Fruit fly (Drosophila melanogaster) whole organism, embryonic: ENCODE results near the gene Spn100A.

Experiments used
- Blimp-1 ChIP-seq: fragments of 200-800 bp; sonication (Bioruptor generic); optimal IDR thresholded peaks from 3 replicates; lab custom pipeline; 2018; ENCODE audit warnings: missing biosample characterization, missing genetic modification characterization, mild to moderate bottlenecking, moderate library complexity, missing genetic modification reagents
- CG10267 ChIP-seq: fragments of 200-800 bp; sonication (Bioruptor generic); optimal IDR thresholded peaks from 2 replicates; lab custom pipeline; 2018; ENCODE audit warnings: missing biosample characterization, mild to moderate bottlenecking, missing genetic modification characterization, moderate library complexity
- CG10654 ChIP-seq: fragments of 200-800 bp; sonication (Bioruptor generic); optimal IDR thresholded peaks from 2 replicates; lab custom pipeline; 2016; ENCODE audit warnings: missing biosample characterization, missing genetic modification characterization
- CG11504 ChIP-seq: fragments of 200-800 bp; sonication (Bioruptor generic); optimal IDR thresholded peaks from 3 replicates; lab custom pipeline; 2019; ENCODE audit warnings: missing biosample characterization, mild to moderate bottlenecking, missing genetic modification characterization, moderate library complexity
- CG13424 ChIP-seq: fragments of 200-800 bp; sonication (Bioruptor generic); optimal IDR thresholded peaks from 2 replicates; lab custom pipeline; 2019; ENCODE audit warnings: missing biosample characterization, mild to moderate bottlenecking, missing genetic modification characterization, moderate library complexity
- CG14710 ChIP-seq: fragments of 200-800 bp; sonication (Bioruptor generic); optimal IDR thresholded peaks from 3 replicates; lab custom pipeline; 2019; ENCODE audit warnings: missing biosample characterization, mild to moderate bottlenecking, missing genetic modification characterization, moderate library complexity
- CG15601 ChIP-seq: fragments of 200-800 bp; sonication (Bioruptor generic); optimal IDR thresholded peaks from 3 replicates; lab custom pipeline; 2019; ENCODE audit warnings: missing biosample characterization, mild to moderate bottlenecking, missing genetic modification characterization, moderate library complexity
- CG15696 ChIP-seq: fragments of 200-800 bp; sonication (Bioruptor generic); optimal IDR thresholded peaks from 2 replicates; lab custom pipeline; 2019; ENCODE audit warnings: missing biosample characterization, mild to moderate bottlenecking, missing genetic modification characterization, moderate library complexity
- CG17361 ChIP-seq: fragments of 200-800 bp; sonication (Bioruptor generic); IDR thresholded peaks from 3 replicates; pipeline ENCODE4 v1.3.6; 2022; ENCODE audit warnings: missing biosample characterization, missing genetic modification characterization
- CG18476 ChIP-seq: fragments of 200-800 bp; sonication (Bioruptor generic); optimal IDR thresholded peaks from 2 replicates; lab custom pipeline; 2016; ENCODE audit warnings: missing biosample characterization, mild to moderate bottlenecking, missing genetic modification characterization
- CG2712 ChIP-seq: fragments of 200-800 bp; optimal IDR thresholded peaks from 3 replicates; lab custom pipeline; 2019; ENCODE audit warnings: missing biosample characterization, mild to moderate bottlenecking, missing genetic modification characterization, moderate library complexity
- CG31365 ChIP-seq: fragments of 200-800 bp; sonication (Bioruptor generic); optimal IDR thresholded peaks from 2 replicates; lab custom pipeline; 2018; ENCODE audit warnings: missing biosample characterization, mild to moderate bottlenecking, missing genetic modification characterization
- CG33557 ChIP-seq: fragments of 200-800 bp; sonication (Bioruptor generic); optimal IDR thresholded peaks from 2 replicates; lab custom pipeline; 2019; ENCODE audit warnings: missing biosample characterization, mild to moderate bottlenecking, missing genetic modification characterization, moderate library complexity
- CG34422 ChIP-seq: fragments of 200-800 bp; sonication (Bioruptor generic); IDR thresholded peaks from 3 replicates; pipeline ENCODE4 v1.3.6; 2022; ENCODE audit warnings: missing biosample characterization, missing genetic modification characterization
- CG4424 ChIP-seq: fragments of 200-800 bp; sonication (Bioruptor generic); optimal IDR thresholded peaks from 3 replicates; lab custom pipeline; 2016; ENCODE audit warnings: missing biosample characterization, missing genetic modification characterization
- CG7839 ChIP-seq: fragments of 200-800 bp; sonication (Bioruptor generic); optimal IDR thresholded peaks from 3 replicates; lab custom pipeline; 2018; ENCODE audit warnings: missing biosample characterization, mild to moderate bottlenecking, missing genetic modification characterization, moderate library complexity
- CG8924 ChIP-seq: fragments of 200-800 bp; optimal IDR thresholded peaks from 3 replicates; lab custom pipeline; 2019; ENCODE audit warnings: missing biosample characterization, mild to moderate bottlenecking, missing genetic modification characterization, moderate library complexity
- CG9727 ChIP-seq: fragments of 200-800 bp; sonication (Bioruptor generic); optimal IDR thresholded peaks from 3 replicates; lab custom pipeline; 2017; ENCODE audit warnings: missing biosample characterization, mild to moderate bottlenecking, missing genetic modification characterization
- CoRest ChIP-seq: fragments of 200-800 bp; sonication (Bioruptor generic); optimal IDR thresholded peaks from 3 replicates; lab custom pipeline; 2018; ENCODE audit warnings: missing biosample characterization, mild to moderate bottlenecking, missing genetic modification characterization, moderate library complexity
- D19A ChIP-seq: fragments of 200-800 bp; optimal IDR thresholded peaks from 3 replicates; lab custom pipeline; 2019; ENCODE audit warnings: missing biosample characterization, mild to moderate bottlenecking, missing genetic modification characterization, moderate library complexity
- D19B ChIP-seq: fragments of 200-800 bp; sonication (Bioruptor generic); optimal IDR thresholded peaks from 2 replicates; lab custom pipeline; 2017; ENCODE audit warnings: missing biosample characterization, mild to moderate bottlenecking, missing genetic modification characterization
- HLH54F ChIP-seq: fragments of 200-800 bp; sonication (Bioruptor generic); optimal IDR thresholded peaks from 3 replicates; lab custom pipeline; 2016; ENCODE audit warnings: missing biosample characterization, missing genetic modification characterization
- Hr51 ChIP-seq, 2 experiments: fragments of 200-800 bp; sonication (Bioruptor generic); optimal IDR thresholded peaks; 2 replicates in 1 of 2; 3 replicates in 1 of 2; lab custom pipeline; 2016 to 2018; ENCODE audit warnings: missing biosample characterization in 2 of 2, missing genetic modification characterization in 2 of 2, mild to moderate bottlenecking in 1 of 2, moderate library complexity in 1 of 2
- Med ChIP-seq: fragments of 200-800 bp; sonication (Bioruptor generic); peaks from one replicate; lab custom pipeline; 2016; ENCODE audit warnings: missing biosample characterization, missing genetic modification characterization, mild to moderate bottlenecking, inconsistent platforms, moderate library complexity
- Oli ChIP-seq: fragments of 200-800 bp; sonication (Bioruptor generic); optimal IDR thresholded peaks from 2 replicates; lab custom pipeline; 2018; ENCODE audit warnings: missing biosample characterization, mild to moderate bottlenecking, missing genetic modification characterization, moderate library complexity
- Sox100B ChIP-seq: fragments of 200-800 bp; sonication (Bioruptor generic); optimal IDR thresholded peaks from 3 replicates; lab custom pipeline; 2018; ENCODE audit warnings: missing biosample characterization, mild to moderate bottlenecking, missing genetic modification characterization
- Sry-δ ChIP-seq: fragments of 200-800 bp; sonication (Bioruptor generic); optimal IDR thresholded peaks from 2 replicates; lab custom pipeline; 2016; ENCODE audit warnings: missing biosample characterization, missing genetic modification characterization
- Xrp1 ChIP-seq: fragments of 200-800 bp; sonication (Bioruptor generic); IDR thresholded peaks from 2 replicates; pipeline ENCODE4 v1.3.6; 2022; ENCODE audit warnings: missing biosample characterization, missing genetic modification characterization
- az2 ChIP-seq: fragments of 200-800 bp; sonication (Bioruptor generic); optimal IDR thresholded peaks from 3 replicates; lab custom pipeline; 2016; ENCODE audit warnings: missing biosample characterization, missing genetic modification characterization
- bbx ChIP-seq: fragments of 200-800 bp; sonication (Bioruptor generic); IDR thresholded peaks from 2 replicates; pipeline ENCODE4 v1.3.6; 2022; ENCODE audit warnings: missing biosample characterization, missing genetic modification characterization; ENCODE audit not compliant: partially characterized antibody
- bsh ChIP-seq, 2 experiments: fragments of 200-800 bp; sonication (Bioruptor generic); optimal IDR thresholded peaks; 2 replicates each; lab custom pipeline; 2017 to 2018; ENCODE audit warnings: mild to moderate bottlenecking in 2 of 2, missing biosample characterization in 2 of 2, missing genetic modification characterization in 2 of 2, moderate library complexity in 1 of 2
- chn ChIP-seq: fragments of 200-800 bp; sonication (Bioruptor generic); optimal IDR thresholded peaks from 2 replicates; lab custom pipeline; 2016; ENCODE audit warnings: missing biosample characterization, missing genetic modification characterization
- dmrt11E ChIP-seq: fragments of 200-800 bp; sonication (Bioruptor generic); optimal IDR thresholded peaks from 3 replicates; lab custom pipeline; 2018; ENCODE audit warnings: missing biosample characterization, mild to moderate bottlenecking, missing genetic modification characterization, moderate library complexity
- dmrt99B ChIP-seq: fragments of 200-800 bp; sonication (Bioruptor generic); optimal IDR thresholded peaks from 2 replicates; lab custom pipeline; 2018; ENCODE audit warnings: missing biosample characterization, mild to moderate bottlenecking, missing genetic modification characterization, moderate library complexity
- fd96Cb ChIP-seq: fragments of 200-800 bp; sonication (Bioruptor generic); optimal IDR thresholded peaks from 2 replicates; lab custom pipeline; 2018; ENCODE audit warnings: missing biosample characterization, mild to moderate bottlenecking, missing genetic modification characterization, moderate library complexity
- gcm ChIP-seq: fragments of 200-800 bp; sonication (Bioruptor generic); optimal IDR thresholded peaks from 2 replicates; lab custom pipeline; 2019; ENCODE audit warnings: missing biosample characterization, mild to moderate bottlenecking, missing genetic modification characterization, moderate library complexity
- grau ChIP-seq: fragments of 200-800 bp; optimal IDR thresholded peaks from 3 replicates; lab custom pipeline; 2019; ENCODE audit warnings: missing biosample characterization, mild to moderate bottlenecking, missing genetic modification characterization, moderate library complexity
- hkb ChIP-seq, 2 experiments: fragments of 200-800 bp in 1 of 2; fragments of >200 bp in 1 of 2; sonication (Bioruptor generic) in 1 of 2; IDR thresholded peaks in 1 of 2; optimal IDR thresholded peaks in 1 of 2; 2 replicates each; pipeline versions ENCODE4 v1.3.6 to Lab custom; 2017 to 2022; ENCODE audit warnings: missing biosample characterization in 1 of 2, missing genetic modification characterization in 1 of 2
- ken ChIP-seq: fragments of 200-800 bp; sonication (Bioruptor generic); IDR thresholded peaks from 3 replicates; pipeline ENCODE4 v1.3.6; 2022; ENCODE audit warnings: missing biosample characterization, missing genetic modification characterization
- lab ChIP-seq: fragments of 200-800 bp; sonication (Bioruptor generic); optimal IDR thresholded peaks from 3 replicates; lab custom pipeline; 2017; ENCODE audit warnings: missing biosample characterization, missing genetic modification characterization, mild to moderate bottlenecking, moderate library complexity, missing genetic modification reagents
- lola ChIP-seq, 3 experiments: fragments of >200 bp in 2 of 3; fragments of 200-800 bp in 1 of 3; sonication (Bioruptor generic) in 1 of 3; optimal IDR thresholded peaks; 2 replicates each; lab custom pipeline; 2017 to 2019; ENCODE audit warnings: missing biosample characterization in 3 of 3, missing genetic modification characterization in 3 of 3, mild to moderate bottlenecking in 1 of 3, moderate library complexity in 1 of 3
- nerfin-1 ChIP-seq: fragments of 200-800 bp; sonication (Bioruptor generic); optimal IDR thresholded peaks from 3 replicates; lab custom pipeline; 2019; ENCODE audit warnings: missing biosample characterization, mild to moderate bottlenecking, missing genetic modification characterization, moderate library complexity
- pita ChIP-seq: fragments of 200-800 bp; sonication (Bioruptor generic); optimal IDR thresholded peaks from 2 replicates; lab custom pipeline; 2017; ENCODE audit warnings: missing biosample characterization, mild to moderate bottlenecking, missing genetic modification characterization
- row ChIP-seq: fragments of 200-800 bp; sonication (Bioruptor generic); IDR thresholded peaks from 3 replicates; pipeline ENCODE4 v1.3.6; 2022; ENCODE audit warnings: missing biosample characterization, missing genetic modification characterization
- scrt ChIP-seq: fragments of 200-800 bp; sonication (Bioruptor generic); optimal IDR thresholded peaks from 2 replicates; lab custom pipeline; 2018; ENCODE audit warnings: missing biosample characterization, mild to moderate bottlenecking, missing genetic modification characterization, moderate library complexity
- trem ChIP-seq: fragments of 200-800 bp; optimal IDR thresholded peaks from 3 replicates; lab custom pipeline; 2019; ENCODE audit warnings: missing biosample characterization, mild to moderate bottlenecking, missing genetic modification characterization, moderate library complexity
- yki ChIP-seq: fragments of >200 bp; optimal IDR thresholded peaks from 3 replicates; lab custom pipeline; 2018
- zf30C ChIP-seq: fragments of 200-800 bp; sonication (Bioruptor generic); optimal IDR thresholded peaks from 3 replicates; lab custom pipeline; 2018; ENCODE audit warnings: missing biosample characterization, mild to moderate bottlenecking, missing genetic modification characterization

The Spn100A gene

dm6 chr3R:30733081-30733480 lies 42.6 kb downstream of the Spn100A start (continued):
- TF ChIP-seq CG4424 (GFP tag; lab: Kevin White, UChicago) = peak; percentile 6
- TF ChIP-seq D19B (GFP tag; lab: Kevin White, UChicago) = no peak
- TF ChIP-seq Blimp-1 (GFP tag; lab: Kevin White, UChicago) = peak; percentile 61
- peak; percentile 2 for TF ChIP-seq CG10654
- no peak for TF ChIP-seq yki (lab: Kevin White, UChicago)
- TF ChIP-seq az2 (GFP tag; lab: Kevin White, UChicago) = peak; percentile 8
- TF ChIP-seq CG15601 (tag; lab: Kevin White, UChicago) = peak; percentile 22
- TF ChIP-seq CG13424 = peak; percentile 14
- peak; percentile 18 for TF ChIP-seq CG33557 (GFP tag; lab: Kevin White, UChicago)
- TF ChIP-seq CG18476 (GFP tag; lab: Kevin White, UChicago) = no peak
- no peak for TF ChIP-seq chn (GFP tag; lab: Kevin White, UChicago)
- peak; percentile 26 for TF ChIP-seq dmrt99B (tag; lab: Kevin White, UChicago)
- no peak for TF ChIP-seq CG31365
- TF ChIP-seq Oli = peak; percentile 19
- TF ChIP-seq Hr51 (GFP tag; optimal IDR thresholded peaks at IDR 0.05; lab: Kevin White, UChicago) = peak in 1 of 2 experiments; percentile 25
- TF ChIP-seq hkb (optimal IDR thresholded peaks at IDR 0.05; lab: Kevin White, UChicago) = no peak
- no peak for TF ChIP-seq hkb (GFP tag; IDR thresholded peaks at IDR 0.05; lab: Robert Waterston, UW)
- no peak for TF ChIP-seq ken (GFP tag; lab: Robert Waterston, UW)
- TF ChIP-seq CG15696 = peak; percentile 30
- peak; percentile 65 for TF ChIP-seq nerfin-1 (tag; lab: Kevin White, UChicago)
- TF ChIP-seq CG17361 (GFP tag; lab: Robert Waterston, UW) = peak; percentile 50; the same call in 2 of the 3 replicates
- TF ChIP-seq gcm (GFP tag; lab: Kevin White, UChicago) = peak; percentile 64
- no peak for TF ChIP-seq bbx (GFP tag; lab: Robert Waterston, UW)
- no peak for TF ChIP-seq scrt (GFP tag; lab: Kevin White, UChicago)
- TF ChIP-seq CG11504 (tag; lab: Kevin White, UChicago) = peak; percentile 56
- TF ChIP-seq CG7839 (tag; lab: Kevin White, UChicago) = peak; percentile 21
- peak; percentile 36 for TF ChIP-seq CG8924 (tag; lab: Kevin White, UChicago)
- peak; percentile 72 for TF ChIP-seq dmrt11E
- TF ChIP-seq pita (GFP tag; lab: Kevin White, UChicago) = no peak
- peak; percentile 22 for TF ChIP-seq CG9727 (GFP tag; lab: Kevin White, UChicago)
- peak; percentile 56 for TF ChIP-seq CG14710 (tag; lab: Kevin White, UChicago)
- no peak for TF ChIP-seq CG34422
- no peak for TF ChIP-seq HLH54F (GFP tag; lab: Kevin White, UChicago)
- peak; percentile 37 for TF ChIP-seq D19A (tag; lab: Kevin White, UChicago)
- TF ChIP-seq Sox100B (GFP tag; lab: Kevin White, UChicago) = peak; percentile 17
- TF ChIP-seq Med = peak; percentile 14
- TF ChIP-seq zf30C (GFP tag; lab: Kevin White, UChicago) = peak; percentile 74
- TF ChIP-seq lola (GFP tag; optimal IDR thresholded peaks at IDR 0.05; lab: Kevin White, UChicago) = peak in 1 of 3 experiments; percentile 66
- peak in 1 of 2 experiments; percentile 59 for TF ChIP-seq bsh (GFP tag; optimal IDR thresholded peaks at IDR 0.05; lab: Kevin White, UChicago)
- TF ChIP-seq grau (tag; lab: Kevin White, UChicago) = peak; percentile 35
- peak; percentile 43 for TF ChIP-seq trem (tag; lab: Kevin White, UChicago)
- peak; percentile 61; the same call in 1 of the 2 replicates for TF ChIP-seq Xrp1 (GFP tag; lab: Robert Waterston, UW)
- TF ChIP-seq CoRest (tag; lab: Kevin White, UChicago) = peak; percentile 10
- TF ChIP-seq lab = peak; percentile 18
- TF ChIP-seq fd96Cb (tag; lab: Kevin White, UChicago) = peak; percentile 50
- peak; percentile 33; the same call in 2 of the 3 replicates for TF ChIP-seq row
- TF ChIP-seq CG10267 (tag; lab: Kevin White, UChicago) = peak; percentile 56
- TF ChIP-seq CG2712 (tag; lab: Kevin White, UChicago) = peak; percentile 73
- no peak for TF ChIP-seq Sry-δ
